Worm (Caenorhabditis elegans): ENCODE results near the gene bgal-1.

Gene bgal-1

ce11 chrV:11239187-11239725, 13.4 kb upstream of the bgal-1 start, which contains the start of the genes dvc-1 and ima-1:
Gene dvc-1 (minus strand): TSS chrV:11239331.
Gene ima-1 (plus strand): TSS chrV:11239675.
- TF ChIP-seq pat-9 (tag; optimal IDR thresholded peaks at IDR 0.05) (peak; percentile 71), tbx-7 (tag; optimal IDR thresholded peaks at IDR 0.05) (no peak), unc-42 (tag; optimal IDR thresholded peaks at IDR 0.05) (peak; percentile 28), C38D4.7 (GFP tag; optimal IDR thresholded peaks at IDR 0.05) (peak; percentile 64), madf-2 (tag; optimal IDR thresholded peaks at IDR 0.05) (peak; percentile 38), ceh-6 (GFP tag; optimal IDR thresholded peaks at IDR 0.05) (peak; percentile 65), odd-2 (tag; optimal IDR thresholded peaks at IDR 0.05) (peak; percentile 70), npax-4 (tag; optimal IDR thresholded peaks at IDR 0.05) (peak; percentile 41), ttx-3 (tag; optimal IDR thresholded peaks at IDR 0.05) (peak; percentile 75), sdc-2 (tag; optimal IDR thresholded peaks at IDR 0.05) (peak; percentile 53), dmd-4 (tag; optimal IDR thresholded peaks at IDR 0.05; ENCODE audit: borderline replicate concordance) (no peak), pha-4 (tag; optimal IDR thresholded peaks at IDR 0.05) (no peak), eyg-1 (tag; optimal IDR thresholded peaks at IDR 0.05) (peak; percentile 4), ceh-19 (GFP tag; optimal IDR thresholded peaks at IDR 0.05) (peak; percentile 66), rnt-1 (tag; optimal IDR thresholded peaks at IDR 0.05) (peak; percentile 76), unc-3 (GFP tag; conservative IDR thresholded peaks at IDR 0.05) (peak; percentile 55; the same call in 1 of the 2 replicates), unc-3 (tag; optimal IDR thresholded peaks at IDR 0.05) (peak; percentile 68), hlh-13 (GFP tag; optimal IDR thresholded peaks at IDR 0.05) (peak; percentile 40), ceh-48 (tag; optimal IDR thresholded peaks at IDR 0.05) (peak; percentile 27), fkh-6 (tag; optimal IDR thresholded peaks at IDR 0.05) (peak; percentile 79), dve-1 (tag; optimal IDR thresholded peaks at IDR 0.05) (peak; percentile 41), ceh-34 (tag; optimal IDR thresholded peaks at IDR 0.05) (peak; percentile 87), ama-1 (optimal IDR thresholded peaks at IDR 0.05) (no peak), T23F11.4 (GFP tag; optimal IDR thresholded peaks at IDR 0.05) (peak; percentile 22), ceh-24 (tag; optimal IDR thresholded peaks at IDR 0.05) (peak; percentile 26), fkh-10 (GFP tag; optimal IDR thresholded peaks at IDR 0.05) (no peak), ceh-18 (tag; optimal IDR thresholded peaks at IDR 0.05) (peak; percentile 24), pag-3 (tag; optimal IDR thresholded peaks at IDR 0.05; ENCODE audit: borderline replicate concordance) (no peak), elt-2 (tag; optimal IDR thresholded peaks at IDR 0.05) (peak; percentile 90), ceh-22 (tag; optimal IDR thresholded peaks at IDR 0.05) (no peak), K02D7.2 (tag; optimal IDR thresholded peaks at IDR 0.05) (peak; percentile 62), unc-55 (GFP tag; optimal IDR thresholded peaks at IDR 0.05) (no peak), zip-5 (tag; optimal IDR thresholded peaks at IDR 0.05) (peak; percentile 68), nfya-1 (tag; optimal IDR thresholded peaks at IDR 0.05) (peak; percentile 75), mec-3 (tag; optimal IDR thresholded peaks at IDR 0.05; ENCODE audit: borderline replicate concordance) (no peak), hlh-8 (tag; optimal IDR thresholded peaks at IDR 0.05) (peak; percentile 48), lin-11 (tag; optimal IDR thresholded peaks at IDR 0.05) (peak; percentile 17), unc-86 (tag; optimal IDR thresholded peaks at IDR 0.05) (peak; percentile 73), ceh-9 (tag; optimal IDR thresholded peaks at IDR 0.05) (no peak), pros-1 (tag; optimal IDR thresholded peaks at IDR 0.05) (no peak), lim-6 (tag; optimal IDR thresholded peaks at IDR 0.05) (peak; percentile 42), che-1 (tag; optimal IDR thresholded peaks at IDR 0.05) (peak; percentile 59), ahr-1 (tag; optimal IDR thresholded peaks at IDR 0.05) (peak; percentile 76), nhr-232 (tag; optimal IDR thresholded peaks at IDR 0.05) (peak; percentile 66), Y22D7AL.16 (tag; optimal IDR thresholded peaks at IDR 0.05) (peak; percentile 45), ztf-16 (tag; optimal IDR thresholded peaks at IDR 0.05) (peak; percentile 82), ets-4 (tag; optimal IDR thresholded peaks at IDR 0.05) (peak; percentile 23), pqm-1 (tag; optimal IDR thresholded peaks at IDR 0.05) (no peak), hlh-15 (tag; optimal IDR thresholded peaks at IDR 0.05) (peak; percentile 70), C08G9.2 (tag; optimal IDR thresholded peaks at IDR 0.05) (peak; percentile 69), fax-1 (tag; optimal IDR thresholded peaks at IDR 0.05) (peak; percentile 66), ceh-31 (tag; optimal IDR thresholded peaks at IDR 0.05) (peak; percentile 82), ref-2 (tag; optimal IDR thresholded peaks at IDR 0.05) (peak; percentile 65)

Measured in whole organism, late embryonic.